Fruit fly (Drosophila melanogaster): ENCODE data around the gene CG43449.

dm6 chr3R:11136877-11137276 is 48.7 kb downstream of the CG43449 start, which contains the start of gene mAcon2:
- TF ChIP-seq Clk (GFP tag; optimal IDR thresholded peaks at IDR 0.05) (no peak), cic (GFP tag; optimal IDR thresholded peaks at IDR 0.05) (no peak), CG5204 (GFP tag; optimal IDR thresholded peaks at IDR 0.05) (no peak), CG11617 (GFP tag; optimal IDR thresholded peaks at IDR 0.05) (no peak), Hr96 (GFP tag; optimal IDR thresholded peaks at IDR 0.05) (no peak), kay (GFP tag; ENCODE audit: borderline replicate concordance) (no peak), tj (GFP tag; optimal IDR thresholded peaks at IDR 0.05) (no peak), cnc (optimal IDR thresholded peaks at IDR 0.05) (no peak), CG1620 (GFP tag; optimal IDR thresholded peaks at IDR 0.05) (no peak), CG7045 (GFP tag; optimal IDR thresholded peaks at IDR 0.05) (no peak), CG14711 (tag; optimal IDR thresholded peaks at IDR 0.05) (no peak)
